Worm (Caenorhabditis elegans): ENCODE results near the gene F26G1.11.

Gene F26G1.11

ce11 chrII:4739984-4740462 lies 36.9 kb upstream of the F26G1.11 start, which contains the start of gene eas-1 (continued):
- TF ChIP-seq K12H6.12 (tag; optimal IDR thresholded peaks at IDR 0.05): peak; percentile 50
- peak; percentile 76; the same call in 1 of the 2 replicates for TF ChIP-seq aptf-2 (GFP tag; conservative IDR thresholded peaks at IDR 0.05)
- peak; percentile 69 for TF ChIP-seq ceh-100 (GFP tag; IDR thresholded peaks at IDR 0.05)
- TF ChIP-seq pbrm-1 (GFP tag; IDR thresholded peaks at IDR 0.05): peak; percentile 53; the same call in 1 of the 2 replicates
- no peak for TF ChIP-seq F49E8.2 (tag; optimal IDR thresholded peaks at IDR 0.05; ENCODE audit: insufficient read depth)
- TF ChIP-seq mes-4 (tag; optimal IDR thresholded peaks at IDR 0.05): no peak
- TF ChIP-seq F23B12.7 (tag; optimal IDR thresholded peaks at IDR 0.05; ENCODE audit: insufficient read depth): peak; percentile 39
- peak; percentile 78 for TF ChIP-seq dpl-1 (GFP tag; optimal IDR thresholded peaks at IDR 0.05)
- no peak for TF ChIP-seq F10E7.11 (tag; optimal IDR thresholded peaks at IDR 0.05)
- TF ChIP-seq snpc-3.4 (tag; optimal IDR thresholded peaks at IDR 0.05): peak; percentile 9
- no peak for TF ChIP-seq snpc-4 (GFP tag; optimal IDR thresholded peaks at IDR 0.05)
- TF ChIP-seq snpc-4 (tag; optimal IDR thresholded peaks at IDR 0.05): peak in 2 of 4 experiments; percentile 18 to 22
- TF ChIP-seq ccch-3 (GFP tag; optimal IDR thresholded peaks at IDR 0.05): peak; percentile 37
- peak; percentile 93 to 97 for TF ChIP-seq let-607 (tag; optimal IDR thresholded peaks at IDR 0.05)
- TF ChIP-seq T26A5.8 (tag; optimal IDR thresholded peaks at IDR 0.05): no peak
- peak; percentile 20 for TF ChIP-seq tlf-1 (GFP tag; optimal IDR thresholded peaks at IDR 0.05)
- peak in 2 of 3 experiments; percentile 46 to 91 for TF ChIP-seq lin-35 (GFP tag; optimal IDR thresholded peaks at IDR 0.05)
- 0 out of 2 replicates have a peak, but pooled peaks have one; percentile 23 for TF ChIP-seq hmg-1.2 (GFP tag; IDR thresholded peaks at IDR 0.05)
- TF ChIP-seq bed-1 (GFP tag; IDR thresholded peaks at IDR 0.05): no peak
- peak; percentile 70 for TF ChIP-seq D2030.7 (GFP tag; IDR thresholded peaks at IDR 0.05)
- TF ChIP-seq ztf-25 (GFP tag; IDR thresholded peaks at IDR 0.05): peak; percentile 76; the same call in 1 of the 2 replicates
- TF ChIP-seq ztf-18 (tag; optimal IDR thresholded peaks at IDR 0.05): peak; percentile 27
- TF ChIP-seq bed-2 (GFP tag; IDR thresholded peaks at IDR 0.05): peak; percentile 69; the same call in 1 of the 2 replicates
- peak; percentile 33; the same call in 1 of the 2 replicates for TF ChIP-seq B0019.2 (GFP tag; conservative IDR thresholded peaks at IDR 0.05)
- TF ChIP-seq ceh-27 (GFP tag; optimal IDR thresholded peaks at IDR 0.05): peak; percentile 91

ce11 chrII:4741527-4742187 lies 35.3 kb upstream of the F26G1.11 start, which contains the start of gene acs-11:
Gene acs-11 (plus strand): TSS chrII:4742137.
- TF ChIP-seq cebp-1 (GFP tag; IDR thresholded peaks at IDR 0.05): no peak
- TF ChIP-seq cebp-1 (tag; optimal IDR thresholded peaks at IDR 0.05): peak; percentile 0
- TF ChIP-seq madf-6 (GFP tag; IDR thresholded peaks at IDR 0.05): peak; percentile 20; the same call in 1 of the 2 replicates
- TF ChIP-seq Y67H2A.10 (GFP tag; conservative IDR thresholded peaks at IDR 0.05): no peak
- no peak for TF ChIP-seq unc-130 (GFP tag; optimal IDR thresholded peaks at IDR 0.05)
- TF ChIP-seq nhr-80 (tag; optimal IDR thresholded peaks at IDR 0.05): peak; percentile 45
- 0 out of 2 replicates have a peak, but pooled peaks have one; percentile 7 for TF ChIP-seq hmg-1.2 (GFP tag; IDR thresholded peaks at IDR 0.05)
- peak; percentile 49 for TF ChIP-seq ama-1 (optimal IDR thresholded peaks at IDR 0.05)
- no peak for TF ChIP-seq ama-1 (GFP tag; optimal IDR thresholded peaks at IDR 0.05)
- 0 out of 2 replicates have a peak, but pooled peaks have one; percentile 43 for TF ChIP-seq Y56A3A.18 (GFP tag; IDR thresholded peaks at IDR 0.05)
- no peak for TF ChIP-seq madf-3 (GFP tag; IDR thresholded peaks at IDR 0.05)

ce11 chrII:4745281-4745680 lies 31.7 kb upstream of the F26G1.11 start:
- TF ChIP-seq sdz-38 (tag; optimal IDR thresholded peaks at IDR 0.05): no peak
- TF ChIP-seq Y53G8AR.9 (GFP tag; conservative IDR thresholded peaks at IDR 0.05): 0 out of 2 replicates have a peak, but pooled peaks have one; percentile 45
- no peak for TF ChIP-seq cebp-1 (GFP tag; IDR thresholded peaks at IDR 0.05)
- TF ChIP-seq cebp-1 (tag; optimal IDR thresholded peaks at IDR 0.05): peak; percentile 31
- TF ChIP-seq Y79H2A.3 (GFP tag; conservative IDR thresholded peaks at IDR 0.05): no peak
- TF ChIP-seq ceh-100 (GFP tag; IDR thresholded peaks at IDR 0.05): no peak
- TF ChIP-seq dox-1 (GFP tag; IDR thresholded peaks at IDR 0.05): no peak
- peak; percentile 43 for TF ChIP-seq lin-40 (tag; optimal IDR thresholded peaks at IDR 0.05)
- peak; percentile 76 for TF ChIP-seq ztf-26 (tag; optimal IDR thresholded peaks at IDR 0.05)
- peak; percentile 13 for TF ChIP-seq lin-54 (GFP tag; optimal IDR thresholded peaks at IDR 0.05)
- peak; percentile 28 for TF ChIP-seq tbp1 (GFP tag; optimal IDR thresholded peaks at IDR 0.05)

Data from whole organism, young adult.